Fruit fly (Drosophila melanogaster) whole organism, wandering third instar larva: ENCODE measurements around the gene kay.

Experiments
- Abd-B ChIP-seq: fragments of >200 bp; optimal IDR thresholded peaks from 2 replicates; lab custom pipeline; 2017; ENCODE audit warnings: missing biosample characterization, missing genetic modification characterization
- CG32264 ChIP-seq: fragments of 200-800 bp; sonication (Bioruptor generic); optimal IDR thresholded peaks from 2 replicates; lab custom pipeline; 2016; ENCODE audit warnings: missing biosample characterization, missing genetic modification characterization
- CG9705 ChIP-seq: fragments of 200-800 bp; sonication (Bioruptor generic); optimal IDR thresholded peaks from 2 replicates; lab custom pipeline; 2018; ENCODE audit warnings: missing biosample characterization, mild to moderate bottlenecking, missing genetic modification characterization
- CrebA ChIP-seq: fragments of 200-800 bp; sonication (Bioruptor generic); optimal IDR thresholded peaks from 2 replicates; lab custom pipeline; 2016; ENCODE audit warnings: missing biosample characterization, mild to moderate bottlenecking, missing genetic modification characterization, borderline replicate concordance
- Dfd ChIP-seq: fragments of >200 bp; optimal IDR thresholded peaks from 2 replicates; lab custom pipeline; 2017; ENCODE audit warnings: missing biosample characterization, missing genetic modification characterization
- Dif ChIP-seq: fragments of 200-275, 200-300 bp; sonication (Bioruptor generic); optimal IDR thresholded peaks from 2 replicates; lab custom pipeline; 2018; ENCODE audit warnings: missing biosample characterization, missing genetic modification characterization; ENCODE audit not compliant: partially characterized antibody
- GATAd ChIP-seq: sonication (Bioruptor generic); optimal IDR thresholded peaks from 2 replicates; lab custom pipeline; 2016; ENCODE audit warnings: missing biosample characterization, missing genetic modification characterization
- HLH106 ChIP-seq: fragments of 200-800 bp; optimal IDR thresholded peaks from 3 replicates; lab custom pipeline; 2019; ENCODE audit warnings: missing biosample characterization, mild to moderate bottlenecking, missing genetic modification characterization, moderate library complexity
- Hnf4 ChIP-seq: fragments of 200-800 bp; sonication (Bioruptor generic); optimal IDR thresholded peaks from 2 replicates; lab custom pipeline; 2016; ENCODE audit warnings: missing biosample characterization, mild to moderate bottlenecking, missing genetic modification characterization
- Hr78 ChIP-seq: fragments of >200 bp; optimal IDR thresholded peaks from 2 replicates; lab custom pipeline; 2017; ENCODE audit warnings: missing biosample characterization, missing genetic modification characterization
- Hr83 ChIP-seq: fragments of 200-300 bp; sonication (Bioruptor generic); optimal IDR thresholded peaks from 2 replicates; lab custom pipeline; 2016; ENCODE audit warnings: missing biosample characterization, mild to moderate bottlenecking, missing genetic modification characterization, moderate library complexity; ENCODE audit not compliant: poor library complexity, severe bottlenecking
- Jra ChIP-seq: sonication (Bioruptor generic); optimal IDR thresholded peaks from 2 replicates; lab custom pipeline; 2016; ENCODE audit warnings: missing biosample characterization, missing genetic modification characterization
- Mio ChIP-seq: sonication (Bioruptor generic); optimal IDR thresholded peaks from 2 replicates; lab custom pipeline; 2016; ENCODE audit warnings: missing biosample characterization, missing genetic modification characterization
- Myc ChIP-seq: fragments of >200 bp; optimal IDR thresholded peaks from 2 replicates; lab custom pipeline; 2017
- N ChIP-seq: fragments of >200 bp; optimal IDR thresholded peaks from 2 replicates; lab custom pipeline; 2018; ENCODE audit warnings: missing biosample characterization, missing external identifiers, missing genetic modification characterization
- OdsH ChIP-seq: fragments of 200-800 bp; sonication (Bioruptor generic); optimal IDR thresholded peaks from 2 replicates; lab custom pipeline; 2016; ENCODE audit warnings: missing biosample characterization, mild to moderate bottlenecking, missing genetic modification characterization
- Rel ChIP-seq, 2 experiments: fragments of 200-800 bp; sonication (Bioruptor generic) in 1 of 2; optimal IDR thresholded peaks; 2 replicates in 1 of 2; 3 replicates in 1 of 2; lab custom pipeline; 2016 to 2019; ENCODE audit warnings: mild to moderate bottlenecking in 2 of 2, missing biosample characterization in 2 of 2, missing genetic modification characterization in 2 of 2, moderate library complexity in 1 of 2
- Sp1 ChIP-seq: fragments of 200-800 bp; sonication (Bioruptor generic); optimal IDR thresholded peaks from 3 replicates; lab custom pipeline; 2019; ENCODE audit warnings: missing biosample characterization, mild to moderate bottlenecking, missing genetic modification characterization, moderate library complexity
- Vsx2 ChIP-seq: fragments of 200-300, 225-300 bp; sonication (Bioruptor generic); optimal IDR thresholded peaks from 2 replicates; lab custom pipeline; 2018; ENCODE audit warnings: missing biosample characterization, missing genetic modification characterization; ENCODE audit not compliant: partially characterized antibody
- br ChIP-seq: fragments of 200-800 bp; sonication (Bioruptor generic); optimal IDR thresholded peaks from 2 replicates; lab custom pipeline; 2016; ENCODE audit warnings: missing biosample characterization, missing genetic modification characterization
- brk ChIP-seq: fragments of 200-800 bp; sonication (Bioruptor generic); optimal IDR thresholded peaks from 2 replicates; lab custom pipeline; 2016; ENCODE audit warnings: missing biosample characterization, mild to moderate bottlenecking, missing genetic modification characterization
- dl ChIP-seq, 2 experiments: fragments of 175-275, 200-275 bp in 1 of 2; fragments of 200-275 bp in 1 of 2; sonication (Bioruptor generic); optimal IDR thresholded peaks; lab custom pipeline; 2018; ENCODE audit warnings: mild to moderate bottlenecking in 2 of 2, missing biosample characterization in 2 of 2, missing genetic modification characterization in 2 of 2, moderate library complexity in 2 of 2; ENCODE audit not compliant: partially characterized antibody in 2 of 2, insufficient read depth in 1 of 2
- dmrt93B ChIP-seq: fragments of 200-800 bp; sonication (Bioruptor generic); optimal IDR thresholded peaks from 2 replicates; lab custom pipeline; 2018; ENCODE audit warnings: missing biosample characterization, mild to moderate bottlenecking, missing genetic modification characterization
- dsf ChIP-seq: sonication (Bioruptor generic); optimal IDR thresholded peaks from 2 replicates; lab custom pipeline; 2016; ENCODE audit warnings: missing biosample characterization, missing genetic modification characterization, borderline replicate concordance
- ey ChIP-seq: fragments of 200-800 bp; sonication (Bioruptor generic); optimal IDR thresholded peaks from 2 replicates; lab custom pipeline; 2016; ENCODE audit warnings: missing biosample characterization, missing genetic modification characterization
- foxo ChIP-seq, 2 experiments: fragments of 200-800 bp; sonication (Bioruptor generic); optimal IDR thresholded peaks; 2 replicates in 1 of 2; 3 replicates in 1 of 2; lab custom pipeline; 2016 to 2017; ENCODE audit warnings: missing biosample characterization in 2 of 2, missing genetic modification characterization in 2 of 2
- fru ChIP-seq: fragments of 200-800 bp; sonication (Bioruptor generic); optimal IDR thresholded peaks from 3 replicates; lab custom pipeline; 2016; ENCODE audit warnings: missing biosample characterization, mild to moderate bottlenecking, missing genetic modification characterization
- h ChIP-seq: fragments of 200-800 bp; sonication (Bioruptor generic); optimal IDR thresholded peaks from 3 replicates; lab custom pipeline; 2016; ENCODE audit warnings: missing biosample characterization, mild to moderate bottlenecking, missing genetic modification characterization
- jim ChIP-seq: fragments of 175-275, 200-325 bp; sonication (Bioruptor generic); optimal IDR thresholded peaks from 2 replicates; lab custom pipeline; 2016; ENCODE audit warnings: missing biosample characterization, mild to moderate bottlenecking, missing genetic modification characterization
- lola ChIP-seq: fragments of >200 bp; optimal IDR thresholded peaks from 2 replicates; lab custom pipeline; 2017; ENCODE audit warnings: missing biosample characterization, missing genetic modification characterization
- pan ChIP-seq: fragments of >200 bp; optimal IDR thresholded peaks from 2 replicates; lab custom pipeline; 2017
- psq ChIP-seq: fragments of 200-800 bp; sonication (Bioruptor generic); optimal IDR thresholded peaks from 3 replicates; lab custom pipeline; 2017; ENCODE audit warnings: missing biosample characterization, mild to moderate bottlenecking, missing genetic modification characterization, moderate library complexity
- rgr ChIP-seq: fragments of 200-800 bp; sonication (Bioruptor generic); optimal IDR thresholded peaks from 3 replicates; lab custom pipeline; 2016; ENCODE audit warnings: missing biosample characterization, mild to moderate bottlenecking, missing genetic modification characterization
- sage ChIP-seq: fragments of 200-800 bp; sonication (Bioruptor generic); optimal IDR thresholded peaks from 2 replicates; lab custom pipeline; 2016; ENCODE audit warnings: missing biosample characterization, mild to moderate bottlenecking, missing genetic modification characterization
- sv ChIP-seq: fragments of 200-800 bp; sonication (Bioruptor generic); optimal IDR thresholded peaks from 3 replicates; lab custom pipeline; 2016; ENCODE audit warnings: missing biosample characterization, missing genetic modification characterization
- tai ChIP-seq: sonication (Bioruptor generic); optimal IDR thresholded peaks from 2 replicates; lab custom pipeline; 2016; ENCODE audit warnings: missing biosample characterization, missing genetic modification characterization
- usp ChIP-seq: fragments of >200 bp; optimal IDR thresholded peaks from 2 replicates; lab custom pipeline; 2017; ENCODE audit warnings: missing biosample characterization, missing genetic modification characterization
- woc ChIP-seq: sonication (Bioruptor generic); optimal IDR thresholded peaks from 2 replicates; lab custom pipeline; 2016; ENCODE audit warnings: missing biosample characterization, mild to moderate bottlenecking, missing genetic modification characterization

kay gene

dm6 chr3R:29724745-29725144 lies 41.0 kb upstream of the kay start, which contains the start of the genes Naa40 and CG18731:
TSS of gene Naa40 (minus strand) at chr3R:29724950.
TSS of gene CG18731 (plus strand) at chr3R:29725027.
- no peak for TF ChIP-seq h (GFP tag; lab: Kevin White, UChicago)
- no peak for TF ChIP-seq Sp1 (GFP tag; lab: Kevin White, UChicago)
- TF ChIP-seq CG9705 (GFP tag; lab: Kevin White, UChicago) = no peak
- no peak for TF ChIP-seq rgr (GFP tag; lab: Kevin White, UChicago)
- no peak for TF ChIP-seq sv (GFP tag; lab: Kevin White, UChicago)
- no peak for TF ChIP-seq dl (GFP tag; optimal IDR thresholded peaks at IDR 0.05; lab: Kevin White, UChicago; ENCODE audit: insufficient read depth in 1 of 2, partially characterized antibody in 2 of 2)
- TF ChIP-seq woc (GFP tag; lab: Kevin White, UChicago) = no peak
- no peak for TF ChIP-seq Abd-B (GFP tag; lab: Kevin White, UChicago)
- TF ChIP-seq Hr83 (GFP tag; lab: Kevin White, UChicago) = no peak
- TF ChIP-seq GATAd (GFP tag; lab: Kevin White, UChicago) = no peak
- no peak for TF ChIP-seq Mio
- no peak for TF ChIP-seq tai (GFP tag; lab: Kevin White, UChicago)
- no peak for TF ChIP-seq dmrt93B (GFP tag; lab: Kevin White, UChicago)
- no peak for TF ChIP-seq usp (GFP tag; lab: Kevin White, UChicago)
- TF ChIP-seq Jra = no peak
- no peak for TF ChIP-seq br (GFP tag; lab: Kevin White, UChicago)
- no peak for TF ChIP-seq pan (lab: Kevin White, UChicago)
- no peak for TF ChIP-seq psq (GFP tag; lab: Kevin White, UChicago)
- TF ChIP-seq fru (GFP tag; lab: Kevin White, UChicago) = no peak

- TF ChIP-seq rgr (GFP tag; lab: Kevin White, UChicago) = peak; percentile 11
- TF ChIP-seq Rel (GFP tag; optimal IDR thresholded peaks at IDR 0.05; lab: Kevin White, UChicago) = no peak
- TF ChIP-seq Rel (tag; optimal IDR thresholded peaks at IDR 0.05; lab: Kevin White, UChicago) = no peak
- peak; percentile 2 for TF ChIP-seq OdsH
- peak; percentile 2 for TF ChIP-seq GATAd (GFP tag; lab: Kevin White, UChicago)
- TF ChIP-seq foxo (GFP tag; optimal IDR thresholded peaks at IDR 0.05; lab: Kevin White, UChicago) = peak in 1 of 2 experiments; percentile 19
- TF ChIP-seq HLH106 = peak; percentile 31
- TF ChIP-seq woc (GFP tag; lab: Kevin White, UChicago) = no peak
- TF ChIP-seq Jra = no peak
- TF ChIP-seq Hnf4 (GFP tag; lab: Kevin White, UChicago) = peak; percentile 82
These were observed 40.1 kb upstream of the kay start, which contains the start of gene Kul for dm6 chr3R:29725577-29726240. TSS of gene Kul (plus strand) at chr3R:29725830.

- no peak for TF ChIP-seq Myc (lab: Kevin White, UChicago)
- TF ChIP-seq rgr (GFP tag; lab: Kevin White, UChicago) = no peak
- TF ChIP-seq Dfd (GFP tag; lab: Kevin White, UChicago) = no peak
- TF ChIP-seq lola (GFP tag; lab: Kevin White, UChicago) = no peak
- no peak for TF ChIP-seq Vsx2 (GFP tag; lab: Kevin White, UChicago)
- no peak for TF ChIP-seq Rel (GFP tag; optimal IDR thresholded peaks at IDR 0.05; lab: Kevin White, UChicago)
- TF ChIP-seq Rel (tag; optimal IDR thresholded peaks at IDR 0.05; lab: Kevin White, UChicago) = peak; percentile 82
- TF ChIP-seq Hnf4 (GFP tag; lab: Kevin White, UChicago) = no peak
These were observed 39.5 kb upstream of the kay start for dm6 chr3R:29726277-29726676.

- TF ChIP-seq N (GFP tag; lab: Kevin White, UChicago) (no peak), rgr (GFP tag; lab: Kevin White, UChicago) (peak; percentile 99), woc (GFP tag; lab: Kevin White, UChicago) (peak; percentile 100), dsf (GFP tag; lab: Kevin White, UChicago) (peak; percentile 95), Sp1 (GFP tag; lab: Kevin White, UChicago) (peak; percentile 98), Rel (GFP tag; optimal IDR thresholded peaks at IDR 0.05; lab: Kevin White, UChicago) (peak; percentile 85), Rel (tag; optimal IDR thresholded peaks at IDR 0.05; lab: Kevin White, UChicago) (peak; percentile 93), lola (GFP tag; lab: Kevin White, UChicago) (no peak), usp (GFP tag; lab: Kevin White, UChicago) (no peak), sv (GFP tag; lab: Kevin White, UChicago) (peak; percentile 98), OdsH (peak; percentile 98), dl (GFP tag; optimal IDR thresholded peaks at IDR 0.05; lab: Kevin White, UChicago; ENCODE audit: insufficient read depth in 1 of 2, partially characterized antibody in 2 of 2) (no peak), dmrt93B (GFP tag; lab: Kevin White, UChicago) (peak; percentile 99), fru (GFP tag; lab: Kevin White, UChicago) (peak; percentile 99), HLH106 (peak; percentile 99), Hr83 (GFP tag; lab: Kevin White, UChicago) (peak; percentile 98), ey (peak; percentile 99), Dif (GFP tag; lab: Kevin White, UChicago) (no peak), jim (GFP tag; lab: Kevin White, UChicago) (peak; percentile 96), brk (GFP tag; lab: Kevin White, UChicago) (no peak), CG32264 (GFP tag; lab: Kevin White, UChicago) (peak; percentile 98), foxo (GFP tag; optimal IDR thresholded peaks at IDR 0.05; lab: Kevin White, UChicago) (peak; percentile 96 to 99), Abd-B (GFP tag; lab: Kevin White, UChicago) (no peak), Myc (lab: Kevin White, UChicago) (no peak), CG9705 (GFP tag; lab: Kevin White, UChicago) (peak; percentile 99), Dfd (GFP tag; lab: Kevin White, UChicago) (peak; percentile 98), Hr78 (GFP tag; lab: Kevin White, UChicago) (no peak), CrebA (no peak), Jra (peak; percentile 98), sage (peak; percentile 96)
These were observed 29.1 kb upstream of the kay start, which contains the start of the genes CG7601 and CIA30 for dm6 chr3R:29736678-29737093. TSS of gene CG7601 (minus strand) at chr3R:29736745. TSS of gene CIA30 (plus strand) at chr3R:29736965.
